Worm (Caenorhabditis elegans) whole organism, mixed stage, embryonic: ENCODE measurements around the gene Y54G11A.19.

Experiments
- bed-3 ChIP-seq: fragments of 200-800 bp; sonication (Bioruptor generic); optimal IDR thresholded peaks from 3 replicates; lab custom pipeline; 2018; ENCODE audit warnings: mild to moderate bottlenecking, missing genetic modification characterization, moderate library complexity, missing compliant biosample characterization
- ces-1 ChIP-seq: fragments of 150-350 bp; optimal IDR thresholded peaks from 2 replicates; lab custom pipeline; 2014; ENCODE audit warnings: missing biosample characterization, missing genetic modification reagents, missing genetic modification characterization

The Y54G11A.19 gene

DNA sequence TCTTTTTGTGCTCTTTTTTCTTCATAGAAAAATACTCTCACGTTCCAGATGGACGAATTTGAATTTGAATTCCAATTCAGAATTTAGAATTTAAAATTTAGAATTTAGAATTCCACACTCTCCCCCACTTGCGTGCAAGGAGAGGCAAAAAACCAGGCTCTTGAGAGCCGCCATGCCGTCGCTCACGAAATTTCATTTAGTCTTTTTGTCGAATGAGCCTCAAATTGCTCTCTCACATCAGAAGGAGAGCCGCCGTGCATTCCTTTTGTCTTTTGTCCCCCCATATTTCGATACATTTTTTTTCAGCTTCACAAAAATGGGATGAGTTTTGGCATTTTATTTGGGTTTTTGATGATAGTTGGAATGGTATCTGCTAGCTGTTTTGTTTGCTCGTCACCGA lies 45.6 kb downstream of the Y54G11A.19 start, which contains the start of gene hot-7:
Gene hot-7 (plus strand): TSS at position 301 of the 400 bp plus-strand sequence.
- peak; percentile 11 for TF ChIP-seq ces-1 (GFP tag; lab: Kevin White, UChicago)
- no peak for TF ChIP-seq bed-3 (GFP tag; lab: Kevin White, UChicago)
- TF ChIP-seq, all 35 proteins: peak for 1
